Worm (Caenorhabditis elegans) whole organism, young adult: ENCODE data around the gene Y66D12A.30.
A peak's percentile ranks its signal among the peaks of the same experiment; 100 is the strongest.

Experiments
- D2030.7 ChIP-seq: fragments of 200-800 bp; sonication (Bioruptor generic); IDR thresholded peaks from 2 replicates; pipeline ENCODE4 v1.3.6; 2022; ENCODE audit warnings: missing genetic modification reagents, missing genetic modification characterization, missing compliant biosample characterization
- F10E7.11 ChIP-seq: sonication (generic microtip); optimal IDR thresholded peaks from 2 replicates; lab custom pipeline; 2017; ENCODE audit warnings: mild to moderate bottlenecking, missing genetic modification characterization, moderate library complexity, missing compliant biosample characterization
- F23B12.7 ChIP-seq: sonication (generic microtip); optimal IDR thresholded peaks from 2 replicates; lab custom pipeline; 2017; ENCODE audit warnings: missing genetic modification characterization, mild to moderate bottlenecking, missing compliant biosample characterization, antibody characterized with exemption, moderate library complexity; ENCODE audit not compliant: insufficient read depth
- F33H1.4 ChIP-seq: fragments of 200-800 bp; sonication (Bioruptor generic); IDR thresholded peaks from 2 replicates; pipeline ENCODE4 v1.3.6; 2022; ENCODE audit warnings: missing genetic modification reagents, missing genetic modification characterization, missing compliant biosample characterization
- F39B2.1 ChIP-seq: fragments of 200-800 bp; sonication (Bioruptor generic); IDR thresholded peaks from 2 replicates; pipeline ENCODE4 v1.3.6; 2022; ENCODE audit warnings: missing genetic modification reagents, missing genetic modification characterization, missing compliant biosample characterization
- F49E8.2 ChIP-seq: sonication (generic microtip); optimal IDR thresholded peaks from 3 replicates; lab custom pipeline; 2017; ENCODE audit warnings: missing genetic modification characterization, mild to moderate bottlenecking, missing compliant biosample characterization, antibody characterized with exemption, moderate library complexity; ENCODE audit not compliant: insufficient read depth
- F55B11.4 ChIP-seq: sonication (generic microtip); optimal IDR thresholded peaks from 2 replicates; lab custom pipeline; 2016; ENCODE audit warnings: missing compliant biosample characterization, missing genetic modification characterization, borderline replicate concordance; ENCODE audit not compliant: insufficient read depth
- F57A8.1 ChIP-seq: fragments of 200-800 bp; sonication (Bioruptor generic); optimal IDR thresholded peaks from 2 replicates; lab custom pipeline; 2018; ENCODE audit warnings: mild to moderate bottlenecking, missing genetic modification characterization, moderate library complexity, missing compliant biosample characterization
- K12H6.12 ChIP-seq: fragments of 200-800 bp; sonication (Bioruptor generic); optimal IDR thresholded peaks from 2 replicates; lab custom pipeline; 2018; ENCODE audit warnings: mild to moderate bottlenecking, missing genetic modification characterization, missing compliant biosample characterization
- T26A5.8 ChIP-seq: sonication (generic microtip); optimal IDR thresholded peaks from 2 replicates; lab custom pipeline; 2016; ENCODE audit warnings: missing genetic modification characterization, missing compliant biosample characterization
- Y53F4B.3 ChIP-seq: fragments of 200-800 bp; sonication (Bioruptor generic); IDR thresholded peaks from 2 replicates; pipeline ENCODE4 v1.3.6; 2022; ENCODE audit warnings: missing genetic modification reagents, missing genetic modification characterization, missing compliant biosample characterization
- aptf-2 ChIP-seq: fragments of 200-800 bp; sonication (Bioruptor generic); conservative IDR thresholded peaks from 2 replicates; pipeline ENCODE4 v1.3.6; 2022; ENCODE audit warnings: missing genetic modification reagents, missing genetic modification characterization, missing compliant biosample characterization
- ccch-3 ChIP-seq: fragments of 200-800 bp; sonication (Bioruptor generic); optimal IDR thresholded peaks from 2 replicates; lab custom pipeline; 2018; ENCODE audit warnings: mild to moderate bottlenecking, missing genetic modification characterization, missing compliant biosample characterization
- ceh-27 ChIP-seq: fragments of 200-800 bp; sonication (Bioruptor generic); optimal IDR thresholded peaks from 2 replicates; lab custom pipeline; 2018; ENCODE audit warnings: mild to moderate bottlenecking, missing genetic modification characterization, moderate library complexity, missing compliant biosample characterization
- ceh-40 ChIP-seq: fragments of 200-800 bp; sonication (Bioruptor generic); IDR thresholded peaks from 2 replicates; pipeline ENCODE4 v1.3.6; 2022; ENCODE audit warnings: missing genetic modification characterization, missing compliant biosample characterization
- chd-7 ChIP-seq: sonication (generic microtip); optimal IDR thresholded peaks from 2 replicates; lab custom pipeline; 2016; ENCODE audit warnings: mild to moderate bottlenecking, missing genetic modification characterization, moderate library complexity, missing compliant biosample characterization
- dpl-1 ChIP-seq: fragments of 150-350 bp; optimal IDR thresholded peaks from 2 replicates; lab custom pipeline; 2014; ENCODE audit warnings: missing biosample characterization, missing genetic modification reagents, missing genetic modification characterization
- efl-1 ChIP-seq: fragments of 150-350 bp; optimal IDR thresholded peaks from 2 replicates; lab custom pipeline; 2014; ENCODE audit warnings: missing biosample characterization, missing genetic modification reagents, missing genetic modification characterization
- ekl-4 ChIP-seq: fragments of 200-800 bp; sonication (Bioruptor generic); IDR thresholded peaks from 2 replicates; pipeline ENCODE4 v1.3.6; 2022; ENCODE audit warnings: missing genetic modification reagents, missing genetic modification characterization, missing compliant biosample characterization
- hlh-26 ChIP-seq: fragments of 200-800 bp; sonication (Bioruptor generic); conservative IDR thresholded peaks from 2 replicates; pipeline ENCODE4 v1.3.6; 2022; ENCODE audit warnings: missing genetic modification reagents, missing genetic modification characterization, missing compliant biosample characterization
- let-607 ChIP-seq, 2 experiments: fragments of 200-800 bp in 1 of 2; sonication (Bioruptor generic) in 1 of 2; sonication (generic microtip) in 1 of 2; optimal IDR thresholded peaks; 2 replicates each; lab custom pipeline; 2016 to 2018; ENCODE audit warnings: mild to moderate bottlenecking in 2 of 2, missing compliant biosample characterization in 2 of 2, missing genetic modification characterization in 2 of 2, moderate library complexity in 2 of 2, missing genotype in 1 of 2
- lin-35 ChIP-seq, 3 experiments: fragments of 150-350 bp in 2 of 3; sonication (generic microtip) in 1 of 3; optimal IDR thresholded peaks; 2 replicates each; lab custom pipeline; 2014 to 2018; ENCODE audit warnings: missing biosample characterization in 3 of 3, missing genetic modification characterization in 3 of 3, missing genetic modification reagents in 3 of 3
- lin-54 ChIP-seq: fragments of 200-800 bp; sonication (Bioruptor generic); optimal IDR thresholded peaks from 2 replicates; lab custom pipeline; 2018; ENCODE audit warnings: mild to moderate bottlenecking, missing genetic modification characterization, missing compliant biosample characterization
- madf-6 ChIP-seq: fragments of 200-800 bp; sonication (Bioruptor generic); IDR thresholded peaks from 2 replicates; pipeline ENCODE4 v1.3.6; 2022; ENCODE audit warnings: missing genetic modification reagents, missing genetic modification characterization, missing compliant biosample characterization
- madf-8 ChIP-seq: fragments of 200-800 bp; sonication (Bioruptor generic); conservative IDR thresholded peaks from 2 replicates; pipeline ENCODE4 v1.3.6; 2022; ENCODE audit warnings: missing genetic modification reagents, missing genetic modification characterization, missing compliant biosample characterization
- mcd-1 ChIP-seq: fragments of 200-800 bp; sonication (Bioruptor generic); IDR thresholded peaks from 2 replicates; pipeline ENCODE4 v1.3.6; 2022; ENCODE audit warnings: missing genetic modification reagents, missing genetic modification characterization, missing compliant biosample characterization
- nhr-80 ChIP-seq: sonication (generic microtip); optimal IDR thresholded peaks from 2 replicates; lab custom pipeline; 2016; ENCODE audit warnings: missing genetic modification characterization, missing compliant biosample characterization
- pha-4 ChIP-seq: fragments of 150-350 bp; sonication (generic microtip); optimal IDR thresholded peaks from 2 replicates; lab custom pipeline; 2014; ENCODE audit warnings: missing biosample characterization, missing genetic modification reagents, missing genetic modification characterization
- sea-2 ChIP-seq: fragments of 200-800 bp; sonication (Bioruptor generic); IDR thresholded peaks from 2 replicates; pipeline ENCODE4 v1.3.6; 2022; ENCODE audit warnings: missing genetic modification characterization, missing compliant biosample characterization
- snpc-1.3 ChIP-seq: sonication (generic microtip); optimal IDR thresholded peaks from 2 replicates; lab custom pipeline; 2017; ENCODE audit warnings: missing genetic modification characterization, mild to moderate bottlenecking, missing compliant biosample characterization, antibody characterized with exemption, moderate library complexity, missing genotype, missing genetic modification reagents; ENCODE audit not compliant: insufficient read depth
- snpc-4 ChIP-seq, 5 experiments: fragments of 150-350 bp in 1 of 5; sonication (generic microtip) in 4 of 5; optimal IDR thresholded peaks; 2 replicates each; lab custom pipeline; 2014 to 2018; ENCODE audit warnings: missing genetic modification characterization in 5 of 5, missing biosample characterization in 3 of 5, antibody characterized with exemption in 2 of 5, mild to moderate bottlenecking in 2 of 5, missing compliant biosample characterization in 2 of 5, missing genotype in 2 of 5, moderate library complexity in 2 of 5, missing genetic modification reagents in 1 of 5
- tbp1 ChIP-seq: fragments of 200-800 bp; sonication (Bioruptor generic); optimal IDR thresholded peaks from 2 replicates; lab custom pipeline; 2018; ENCODE audit warnings: mild to moderate bottlenecking, missing genetic modification characterization, missing compliant biosample characterization
- unc-130 ChIP-seq: sonication (generic microtip); optimal IDR thresholded peaks from 2 replicates; lab custom pipeline; 2016; ENCODE audit warnings: missing genetic modification reagents, missing genetic modification characterization, missing compliant biosample characterization
- zim-3 ChIP-seq: sonication (generic microtip); optimal IDR thresholded peaks from 2 replicates; lab custom pipeline; 2017; ENCODE audit warnings: mild to moderate bottlenecking, missing genetic modification characterization, moderate library complexity, missing compliant biosample characterization
- ztf-18 ChIP-seq: sonication (generic microtip); optimal IDR thresholded peaks from 2 replicates; lab custom pipeline; 2016; ENCODE audit warnings: missing genotype, mild to moderate bottlenecking, missing genetic modification characterization, missing compliant biosample characterization
- ztf-26 ChIP-seq: sonication (generic microtip); optimal IDR thresholded peaks from 2 replicates; lab custom pipeline; 2017; ENCODE audit warnings: missing genetic modification characterization, missing compliant biosample characterization
- ztf-28 ChIP-seq: fragments of 200-800 bp; sonication (Bioruptor generic); IDR thresholded peaks from 2 replicates; pipeline ENCODE4 v1.3.6; 2022; ENCODE audit warnings: missing genetic modification reagents, missing genetic modification characterization, missing compliant biosample characterization

Gene Y66D12A.30

ce11 chrIII:11565602-11566001, 44.1 kb upstream of the Y66D12A.30 start, which contains the start of gene Y66D12A.10:
Y66D12A.10 (plus strand) TSS chrIII:11565874.
- TF ChIP-seq F33H1.4 (GFP tag; lab: Robert Waterston, UW) (0 out of 2 replicates have a peak, but pooled peaks have one; percentile 11), dpl-1 (GFP tag; lab: Kevin White, UChicago) (peak; percentile 68), mcd-1 (peak; percentile 87), F23B12.7 (peak; percentile 23), F57A8.1 (GFP tag; lab: Kevin White, UChicago) (no peak), lin-54 (GFP tag; lab: Kevin White, UChicago) (peak; percentile 94), lin-35 (GFP tag; optimal IDR thresholded peaks at IDR 0.05; lab: Kevin White, UChicago) (peak in 1 of 3 experiments; percentile 84), aptf-2 (GFP tag; lab: Robert Waterston, UW) (no peak), efl-1 (GFP tag; lab: Kevin White, UChicago) (peak; percentile 79)

ce11 chrIII:11567837-11568236, 41.8 kb upstream of the Y66D12A.30 start, which contains the start of gene psme-3:
psme-3 (plus strand) TSS chrIII:11568137.
- TF ChIP-seq let-607 (tag; optimal IDR thresholded peaks at IDR 0.05; lab: Kevin White, UChicago) (no peak), unc-130 (GFP tag; lab: Kevin White, UChicago) (no peak), nhr-80 (tag; lab: Kevin White, UChicago) (no peak), K12H6.12 (tag; lab: Kevin White, UChicago) (no peak), ztf-28 (no peak), ekl-4 (GFP tag; lab: Robert Waterston, UW) (no peak), chd-7 (no peak), snpc-4 (GFP tag; optimal IDR thresholded peaks at IDR 0.05; lab: Kevin White, UChicago) (no peak), snpc-4 (tag; optimal IDR thresholded peaks at IDR 0.05; lab: Kevin White, UChicago) (no peak), D2030.7 (GFP tag; lab: Robert Waterston, UW) (no peak), tbp1 (no peak), F10E7.11 (tag; lab: Kevin White, UChicago) (no peak), zim-3 (tag; lab: Kevin White, UChicago) (no peak), T26A5.8 (no peak), ccch-3 (GFP tag; lab: Kevin White, UChicago) (no peak), F55B11.4 (tag; lab: Kevin White, UChicago) (no peak)

- no peak for TF ChIP-seq ceh-40 (GFP tag; lab: Robert Waterston, UW)
- TF ChIP-seq sea-2: no peak
- TF ChIP-seq pha-4: no peak
- TF ChIP-seq Y53F4B.3 (GFP tag; lab: Robert Waterston, UW): no peak
- no peak for TF ChIP-seq ztf-18 (tag; lab: Kevin White, UChicago)
- no peak for TF ChIP-seq lin-35 (GFP tag; optimal IDR thresholded peaks at IDR 0.05; lab: Kevin White, UChicago)
- no peak for TF ChIP-seq madf-6 (GFP tag; lab: Robert Waterston, UW)
- no peak for TF ChIP-seq ceh-27 (GFP tag; lab: Kevin White, UChicago)
- TF ChIP-seq efl-1 (GFP tag; lab: Kevin White, UChicago): no peak
- no peak for TF ChIP-seq F49E8.2 (tag; lab: Kevin White, UChicago)
- TF ChIP-seq F10E7.11 (tag; lab: Kevin White, UChicago): no peak
- TF ChIP-seq F39B2.1 (GFP tag; lab: Robert Waterston, UW): no peak
- TF ChIP-seq F57A8.1 (GFP tag; lab: Kevin White, UChicago): no peak
- TF ChIP-seq hlh-26 (GFP tag; lab: Robert Waterston, UW): no peak
- no peak for TF ChIP-seq F23B12.7
- no peak for TF ChIP-seq ztf-26 (tag; lab: Kevin White, UChicago)
- no peak for TF ChIP-seq madf-8 (GFP tag; lab: Robert Waterston, UW)
- TF ChIP-seq snpc-1.3 (tag; lab: Kevin White, UChicago): no peak
- TF ChIP-seq, all 124 proteins: peak for 0
Measured at ce11 chrIII:11573921-11574320, 35.7 kb upstream of the Y66D12A.30 start, which contains the start of gene Y66D12A.8. Y66D12A.8 (plus strand) TSS chrIII:11574221.
